Fruit fly (Drosophila melanogaster): ENCODE data around the gene CG45428.

- no peak for TF ChIP-seq h (optimal IDR thresholded peaks at IDR 0.05)
- no peak for TF ChIP-seq psq (optimal IDR thresholded peaks at IDR 0.05)
- no peak for TF ChIP-seq Myc (optimal IDR thresholded peaks at IDR 0.05)
Measured at dm6 chr3L:22835144-22835964, 1.5 kb downstream of the CG45428 start, which contains the start of gene jim.

All from Kc167 (cell line).